Fruit fly (Drosophila melanogaster) whole organism, pupa: ENCODE results near the gene Mic26-27.
A peak's percentile ranks its signal among the peaks of the same experiment; 100 is the strongest.
"Not testable (repeated sequence)": the region's sequence is repeated elsewhere in the genome, so short reads cannot be mapped to it uniquely, and the experiment has no call there.

ENCODE experiments used
- CG10348 ChIP-seq: fragments of 200-800 bp; sonication (Bioruptor generic); IDR thresholded peaks from 2 replicates; pipeline ENCODE4 v1.3.6; 2022; ENCODE audit warnings: missing biosample characterization, missing genetic modification characterization
- CG12605 ChIP-seq: fragments of 200-800 bp; sonication (Bioruptor generic); IDR thresholded peaks from 2 replicates; pipeline ENCODE4 v1.3.6; 2022; ENCODE audit warnings: missing biosample characterization, missing genetic modification characterization
- CG13204 ChIP-seq: fragments of 200-800 bp; sonication (Bioruptor generic); optimal IDR thresholded peaks from 2 replicates; lab custom pipeline; 2018; ENCODE audit warnings: missing biosample characterization, mild to moderate bottlenecking, missing genetic modification characterization, moderate library complexity
- CG14655 ChIP-seq: fragments of 200-800 bp; sonication (Bioruptor generic); optimal IDR thresholded peaks from 3 replicates; lab custom pipeline; 2017; ENCODE audit warnings: mild to moderate bottlenecking, missing biosample characterization, missing genetic modification reagents, missing genetic modification characterization
- CG15710 ChIP-seq: fragments of 200-800 bp; sonication (Bioruptor generic); optimal IDR thresholded peaks from 2 replicates; lab custom pipeline; 2018; ENCODE audit warnings: missing biosample characterization, mild to moderate bottlenecking, missing genetic modification characterization, moderate library complexity
- CG17806 ChIP-seq: fragments of 200-800 bp; sonication (Bioruptor generic); optimal IDR thresholded peaks from 2 replicates; lab custom pipeline; 2018; ENCODE audit warnings: missing biosample characterization, mild to moderate bottlenecking, missing genetic modification characterization, moderate library complexity
- CG32121 ChIP-seq: fragments of 200-800 bp; sonication (Bioruptor generic); IDR thresholded peaks from 2 replicates; pipeline ENCODE4 v1.3.6; 2022; ENCODE audit warnings: missing biosample characterization, missing genetic modification characterization
- CG34367 ChIP-seq: fragments of 200-800 bp; sonication (Bioruptor generic); optimal IDR thresholded peaks from 2 replicates; lab custom pipeline; 2018; ENCODE audit warnings: missing biosample characterization, mild to moderate bottlenecking, missing genetic modification characterization
- CG4496 ChIP-seq: fragments of 200-800 bp; sonication (Bioruptor generic); IDR thresholded peaks from 3 replicates; pipeline ENCODE4 v1.3.6; 2022; ENCODE audit warnings: missing biosample characterization, missing genetic modification characterization
- CG8159 ChIP-seq: fragments of 200-800 bp; sonication (Bioruptor generic); optimal IDR thresholded peaks from 3 replicates; lab custom pipeline; 2018; ENCODE audit warnings: missing biosample characterization, mild to moderate bottlenecking, missing genetic modification characterization, moderate library complexity
- CG8301 ChIP-seq: fragments of 200-800 bp; sonication (Bioruptor generic); optimal IDR thresholded peaks from 2 replicates; lab custom pipeline; 2018; ENCODE audit warnings: missing biosample characterization, mild to moderate bottlenecking, missing genetic modification characterization
- CG9948 ChIP-seq: fragments of 200-800 bp; sonication (Bioruptor generic); optimal IDR thresholded peaks from 2 replicates; lab custom pipeline; 2018; ENCODE audit warnings: missing biosample characterization, mild to moderate bottlenecking, missing genetic modification characterization, moderate library complexity
- D1 ChIP-seq: fragments of 200-800 bp; sonication (Bioruptor generic); optimal IDR thresholded peaks from 2 replicates; lab custom pipeline; 2018; ENCODE audit warnings: missing biosample characterization, mild to moderate bottlenecking, missing genetic modification characterization, moderate library complexity
- EcR ChIP-seq: fragments of 200-800 bp; sonication (Bioruptor generic); optimal IDR thresholded peaks from 3 replicates; lab custom pipeline; 2019; ENCODE audit warnings: missing biosample characterization, missing genetic modification characterization, mild to moderate bottlenecking, moderate library complexity, missing genetic modification reagents
- Ets98B ChIP-seq: fragments of 200-800 bp; sonication (Bioruptor generic); IDR thresholded peaks from 2 replicates; pipeline ENCODE4 v1.3.6; 2022; ENCODE audit warnings: missing biosample characterization, missing genetic modification characterization
- Pif1A ChIP-seq: fragments of 200-800 bp; sonication (Bioruptor generic); optimal IDR thresholded peaks from 3 replicates; lab custom pipeline; 2016; ENCODE audit warnings: missing biosample characterization, missing genetic modification characterization
- Pif1B ChIP-seq: fragments of 200-800 bp; sonication (Bioruptor generic); optimal IDR thresholded peaks from 3 replicates; lab custom pipeline; 2016; ENCODE audit warnings: missing biosample characterization, missing genetic modification characterization
- Snoo ChIP-seq: fragments of 200-800 bp; sonication (Bioruptor generic); optimal IDR thresholded peaks from 3 replicates; lab custom pipeline; 2017; ENCODE audit warnings: missing biosample characterization, mild to moderate bottlenecking, missing genetic modification characterization, inconsistent platforms
- fd96Ca ChIP-seq: fragments of 200-800 bp; sonication (Bioruptor generic); IDR thresholded peaks from 3 replicates; pipeline ENCODE4 v1.3.6; 2022; ENCODE audit warnings: missing biosample characterization, missing genetic modification characterization
- gl ChIP-seq: fragments of 200-800 bp; sonication (Bioruptor generic); optimal IDR thresholded peaks from 2 replicates; lab custom pipeline; 2018; ENCODE audit warnings: missing biosample characterization, mild to moderate bottlenecking, missing genetic modification characterization
- rn ChIP-seq: fragments of 200-800 bp; sonication (Bioruptor generic); IDR thresholded peaks from 2 replicates; pipeline ENCODE4 v1.3.6; 2022; ENCODE audit warnings: missing biosample characterization, missing genetic modification characterization

The Mic26-27 gene

DNA sequence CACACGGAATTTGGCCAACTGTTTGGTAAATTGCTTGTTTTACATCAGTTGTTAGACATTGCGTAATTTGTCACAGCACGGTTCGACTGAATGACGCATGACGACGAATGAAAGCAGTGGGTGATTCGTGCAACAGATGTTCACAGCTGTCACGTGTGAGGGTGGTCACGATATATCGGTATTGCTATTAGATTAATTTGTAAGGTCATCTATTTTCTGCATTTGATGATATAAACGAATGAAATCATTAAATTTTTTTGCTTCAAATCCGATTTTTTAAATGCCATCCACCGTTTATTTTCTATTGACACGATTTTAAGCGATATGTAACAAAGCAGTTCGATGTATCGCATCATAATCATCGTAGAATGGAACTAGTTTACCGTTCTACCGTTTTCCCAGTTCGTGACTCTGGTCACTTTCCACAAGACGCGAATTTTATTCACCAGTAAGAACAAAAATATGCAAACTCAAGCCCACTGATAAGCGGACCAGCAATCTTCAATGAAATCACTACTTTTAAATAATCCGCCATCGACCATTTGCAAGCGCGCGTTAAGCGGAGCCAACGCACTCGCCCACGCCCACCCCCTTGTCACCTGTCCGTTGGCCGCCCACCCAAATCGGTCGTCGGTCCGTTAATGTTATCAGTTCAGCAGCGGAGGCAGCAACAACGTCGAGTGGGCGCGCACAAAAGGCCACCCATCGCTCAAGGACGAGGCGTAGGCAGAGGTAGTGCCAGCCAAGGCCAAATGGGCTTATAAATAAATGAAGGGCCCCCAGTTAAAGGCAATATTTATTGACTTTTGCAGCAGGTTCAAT, at the start of gene Mic26-27, which contains the start of gene CG5916:
Mic26-27 (minus strand) TSS at position 224 of the 822 bp plus-strand sequence.
CG5916 (plus strand) TSS at position 398 of the 822 bp plus-strand sequence.
- TF ChIP-seq CG32121 (GFP tag; lab: Robert Waterston, UW), result peak; percentile 47; the same call in 1 of the 2 replicates
- TF ChIP-seq D1 (tag; lab: Kevin White, UChicago), result no peak
- peak; percentile 46 for TF ChIP-seq CG13204 (GFP tag; lab: Kevin White, UChicago)
- peak; percentile 86 for TF ChIP-seq fd96Ca (GFP tag; lab: Robert Waterston, UW)
- TF ChIP-seq CG10348 (GFP tag; lab: Robert Waterston, UW), result no peak
- peak; percentile 35 for TF ChIP-seq CG8159 (tag; lab: Kevin White, UChicago)
- peak; percentile 3 for TF ChIP-seq CG17806 (tag; lab: Kevin White, UChicago)
- TF ChIP-seq Ets98B (GFP tag; lab: Robert Waterston, UW), result peak; percentile 65
- no peak for TF ChIP-seq CG14655 (GFP tag; lab: Kevin White, UChicago)
- no peak for TF ChIP-seq gl (tag; lab: Kevin White, UChicago)
- no peak for TF ChIP-seq CG12605 (GFP tag; lab: Robert Waterston, UW)
- TF ChIP-seq CG8301 (tag; lab: Kevin White, UChicago), result peak; percentile 4
- peak; percentile 34 for TF ChIP-seq CG15710 (tag; lab: Kevin White, UChicago)
- no peak; the same call in 2 of the 3 replicates for TF ChIP-seq CG4496
- peak; percentile 56 for TF ChIP-seq EcR
- no peak for TF ChIP-seq rn
- TF ChIP-seq Snoo (tag; lab: Kevin White, UChicago), result peak; percentile 29
- TF ChIP-seq Pif1B (GFP tag; lab: Kevin White, UChicago), result no peak
- no peak for TF ChIP-seq CG34367 (tag; lab: Kevin White, UChicago)
- TF ChIP-seq Pif1A (GFP tag; lab: Kevin White, UChicago), result peak; percentile 19
- TF ChIP-seq CG9948 (tag; lab: Kevin White, UChicago), result no peak
- TF ChIP-seq, all 21 proteins: peak for 11

DNA sequence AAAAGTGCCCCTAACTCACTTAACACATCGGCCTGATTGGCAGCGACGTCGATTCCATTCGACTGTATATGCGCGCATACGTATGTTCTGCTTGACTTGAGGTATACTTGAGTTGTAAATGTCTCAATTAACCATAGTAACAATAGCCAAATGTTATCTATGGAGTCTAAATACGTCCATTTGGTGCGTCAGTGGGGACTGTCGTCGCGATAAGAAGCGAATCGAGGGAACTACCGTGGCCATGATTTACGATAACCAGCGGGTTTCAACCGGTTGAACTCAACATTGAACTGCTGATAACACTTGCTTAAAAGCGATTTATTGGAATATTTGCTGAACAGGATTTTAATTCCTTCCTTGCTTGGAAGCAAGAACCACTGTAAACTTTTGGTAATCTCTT, 44.1 kb upstream of the Mic26-27 start:
- TF ChIP-seq Ets98B (GFP tag; lab: Robert Waterston, UW) (no peak), CG8301 (tag; lab: Kevin White, UChicago) (no peak), CG14655 (GFP tag; lab: Kevin White, UChicago) (no peak), CG32121 (GFP tag; lab: Robert Waterston, UW) (no peak), Pif1A (GFP tag; lab: Kevin White, UChicago) (no peak), CG34367 (tag; lab: Kevin White, UChicago) (no peak), D1 (tag; lab: Kevin White, UChicago) (no peak), CG13204 (GFP tag; lab: Kevin White, UChicago) (no peak), CG12605 (GFP tag; lab: Robert Waterston, UW) (no peak), fd96Ca (GFP tag; lab: Robert Waterston, UW) (no peak), Pif1B (GFP tag; lab: Kevin White, UChicago) (no peak), CG17806 (tag; lab: Kevin White, UChicago) (no peak), CG4496 (no peak)

DNA sequence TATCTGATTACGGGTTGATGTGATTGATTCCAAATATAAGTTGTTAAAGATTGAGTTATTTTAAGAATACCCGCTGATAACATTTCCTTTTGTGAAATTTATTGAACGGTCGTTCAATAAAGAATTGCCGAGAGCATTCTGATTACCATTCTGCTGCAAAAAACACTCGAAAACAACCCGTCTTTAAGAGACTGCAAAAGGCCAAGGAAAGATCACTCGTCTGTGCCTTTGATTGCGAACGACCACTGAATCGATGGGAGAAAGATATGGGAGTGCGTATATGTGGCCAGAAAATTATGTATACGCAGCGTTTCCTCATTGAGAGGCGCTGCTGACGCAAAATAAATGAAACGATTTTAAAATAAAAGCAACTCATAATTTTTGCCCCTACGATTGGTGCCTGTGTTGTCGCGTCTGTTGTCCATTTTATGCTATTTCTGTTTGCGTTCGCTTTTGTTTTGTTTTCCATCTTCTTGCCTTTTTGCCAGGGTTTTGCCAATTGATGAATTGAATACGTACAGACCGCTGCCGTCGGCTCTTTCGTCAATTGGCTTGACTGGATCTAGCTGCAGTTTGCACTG, 43.6 kb upstream of the Mic26-27 start:
- TF ChIP-seq CG34367 (tag; lab: Kevin White, UChicago), result no peak

DNA sequence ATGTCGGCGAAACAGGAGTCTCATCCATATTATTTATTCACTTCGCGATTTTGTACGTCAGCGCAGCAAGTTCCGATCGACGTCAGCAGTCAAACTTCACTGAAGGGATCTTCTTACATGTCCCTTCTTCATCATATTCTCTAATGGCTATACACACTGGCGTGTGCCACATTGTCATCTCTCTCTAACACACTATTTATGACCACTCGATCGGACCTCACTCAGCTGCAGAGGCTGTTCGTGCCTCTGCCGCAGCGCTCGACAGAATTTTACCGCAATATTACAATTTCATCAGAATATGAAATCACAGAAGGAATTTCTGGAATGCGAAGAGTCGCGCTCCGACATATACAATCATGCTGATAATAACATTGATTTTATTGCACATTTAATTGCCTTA, 42.8 kb upstream of the Mic26-27 start, which contains the start of gene Bin1:
Bin1 (minus strand) TSS at position 101 of the 400 bp plus-strand sequence.
- TF ChIP-seq CG4496; CG17806 (tag; lab: Kevin White, UChicago); Ets98B (GFP tag; lab: Robert Waterston, UW): not testable (repeated sequence)

DNA sequence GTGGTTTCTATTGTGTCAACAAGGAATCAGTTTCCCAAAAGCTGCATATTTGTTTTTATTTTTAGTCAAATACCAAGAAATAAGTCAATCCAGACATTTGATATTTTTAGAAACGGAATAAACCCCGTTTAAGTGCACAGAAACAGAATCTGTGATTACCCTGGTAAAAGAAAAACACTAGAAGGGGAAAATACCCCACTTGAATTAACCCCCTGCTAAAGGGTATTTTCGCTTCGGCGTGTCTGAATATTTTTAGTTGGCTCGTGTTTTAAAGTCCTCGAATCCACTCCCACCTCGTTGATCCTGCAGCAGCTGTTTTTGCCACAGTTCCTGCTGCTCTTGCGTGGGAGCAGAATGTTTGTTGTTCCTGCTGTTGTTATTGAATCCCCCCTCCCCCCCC, 41.1 kb upstream of the Mic26-27 start:
- no peak for TF ChIP-seq rn
- TF ChIP-seq CG14655 (GFP tag; lab: Kevin White, UChicago), result no peak
- TF ChIP-seq Snoo (tag; lab: Kevin White, UChicago), result no peak
- no peak for TF ChIP-seq CG10348 (GFP tag; lab: Robert Waterston, UW)
- no peak for TF ChIP-seq Ets98B (GFP tag; lab: Robert Waterston, UW)
- TF ChIP-seq CG8159 (tag; lab: Kevin White, UChicago), result no peak
- no peak for TF ChIP-seq Pif1A (GFP tag; lab: Kevin White, UChicago)
- TF ChIP-seq fd96Ca (GFP tag; lab: Robert Waterston, UW), result no peak
- TF ChIP-seq CG4496, result no peak
- TF ChIP-seq EcR, result no peak
- TF ChIP-seq CG12605 (GFP tag; lab: Robert Waterston, UW), result no peak
- TF ChIP-seq CG8301 (tag; lab: Kevin White, UChicago), result no peak
- TF ChIP-seq CG32121 (GFP tag; lab: Robert Waterston, UW), result no peak
- TF ChIP-seq D1 (tag; lab: Kevin White, UChicago), result no peak
- TF ChIP-seq CG15710 (tag; lab: Kevin White, UChicago), result no peak
- no peak for TF ChIP-seq gl (tag; lab: Kevin White, UChicago)
- no peak for TF ChIP-seq CG9948 (tag; lab: Kevin White, UChicago)
- TF ChIP-seq, all 21 proteins: peak for 0
